Worm (Caenorhabditis elegans) whole organism, L3 larva: ENCODE results near the gene ceh-60.

Experiments used
- R02D3.7 ChIP-seq: fragments of 150-350 bp; optimal IDR thresholded peaks from 2 replicates; lab custom pipeline; 2014; ENCODE audit warnings: missing biosample characterization, missing genetic modification characterization
- ZK546.5 ChIP-seq: sonication (generic microtip); optimal IDR thresholded peaks from 2 replicates; lab custom pipeline; 2017; ENCODE audit warnings: missing biosample characterization, missing genetic modification characterization
- aly-2 ChIP-seq: fragments of 150-350 bp; optimal IDR thresholded peaks from 2 replicates; lab custom pipeline; 2014; ENCODE audit warnings: missing biosample characterization, missing genetic modification characterization
- ama-1 ChIP-seq: fragments of 150-350 bp; optimal IDR thresholded peaks from 2 replicates; lab custom pipeline; 2018
- ceh-16 ChIP-seq: sonication (generic microtip); optimal IDR thresholded peaks from 2 replicates; lab custom pipeline; 2017; ENCODE audit warnings: missing biosample characterization, missing genetic modification characterization
- ceh-28 ChIP-seq: fragments of 150-350 bp; optimal IDR thresholded peaks from 2 replicates; lab custom pipeline; 2014; ENCODE audit warnings: missing biosample characterization, missing genetic modification reagents, missing genetic modification characterization
- ceh-82 ChIP-seq: fragments of 150-350 bp; optimal IDR thresholded peaks from 2 replicates; lab custom pipeline; 2014; ENCODE audit warnings: missing biosample characterization, missing genetic modification characterization
- ceh-9 ChIP-seq: sonication (generic microtip); optimal IDR thresholded peaks from 2 replicates; lab custom pipeline; 2018; ENCODE audit warnings: missing biosample characterization, missing genetic modification characterization
- egl-27 ChIP-seq: sonication (generic microtip); optimal IDR thresholded peaks from 4 replicates; lab custom pipeline; 2017; ENCODE audit warnings: missing biosample characterization, missing genetic modification reagents, missing genetic modification characterization
- egl-5 ChIP-seq: fragments of 150-350 bp; optimal IDR thresholded peaks from 2 replicates; lab custom pipeline; 2017; ENCODE audit warnings: missing biosample characterization, missing genetic modification reagents, missing genetic modification characterization, inconsistent platforms
- elt-1 ChIP-seq: fragments of 150-350 bp; optimal IDR thresholded peaks from 2 replicates; lab custom pipeline; 2014; ENCODE audit warnings: missing biosample characterization, missing genetic modification characterization
- elt-2 ChIP-seq: sonication (generic microtip); optimal IDR thresholded peaks from 2 replicates; lab custom pipeline; 2016; ENCODE audit warnings: missing genetic modification reagents, mild to moderate bottlenecking, missing genetic modification characterization, missing compliant biosample characterization
- elt-3 ChIP-seq, 3 experiments: fragments of 150-350 bp in 1 of 3; sonication (generic microtip) in 2 of 3; optimal IDR thresholded peaks; 2 replicates in 2 of 3; 4 replicates in 1 of 3; lab custom pipeline; 2014 to 2017; ENCODE audit warnings: missing biosample characterization in 3 of 3, missing genetic modification characterization in 3 of 3
- fkh-10 ChIP-seq: sonication (generic microtip); optimal IDR thresholded peaks from 2 replicates; lab custom pipeline; 2017; ENCODE audit warnings: missing biosample characterization, missing genetic modification reagents, missing genetic modification characterization
- fkh-2 ChIP-seq: fragments of 150-350 bp; optimal IDR thresholded peaks from 2 replicates; lab custom pipeline; 2014; ENCODE audit warnings: missing biosample characterization, missing genetic modification reagents, missing genetic modification characterization
- hmg-11 ChIP-seq: sonication (generic microtip); optimal IDR thresholded peaks from 2 replicates; lab custom pipeline; 2016; ENCODE audit warnings: missing genetic modification characterization, missing compliant biosample characterization
- jun-1 ChIP-seq: fragments of 150-350 bp; optimal IDR thresholded peaks from 2 replicates; lab custom pipeline; 2014; ENCODE audit warnings: missing biosample characterization, missing genetic modification reagents, missing genetic modification characterization
- lin-15B ChIP-seq: fragments of 150-350 bp; optimal IDR thresholded peaks from 2 replicates; lab custom pipeline; 2014; ENCODE audit warnings: missing biosample characterization, missing genetic modification characterization
- lin-39 ChIP-seq: fragments of 150-350 bp; optimal IDR thresholded peaks from 2 replicates; lab custom pipeline; 2018; ENCODE audit warnings: missing biosample characterization, missing genetic modification reagents, missing genetic modification characterization
- mml-1 ChIP-seq: fragments of 150-350 bp; sonication (generic microtip); optimal IDR thresholded peaks from 3 replicates; lab custom pipeline; 2014; ENCODE audit warnings: missing biosample characterization, missing genetic modification characterization
- nfya-1 ChIP-seq: sonication (generic microtip); optimal IDR thresholded peaks from 2 replicates; lab custom pipeline; 2017; ENCODE audit warnings: missing genetic modification characterization, mild to moderate bottlenecking, missing compliant biosample characterization, antibody characterized with exemption, moderate library complexity; ENCODE audit not compliant: insufficient read depth
- nhr-23 ChIP-seq: fragments of 150-350 bp; optimal IDR thresholded peaks from 2 replicates; lab custom pipeline; 2014; ENCODE audit warnings: missing biosample characterization, missing genetic modification reagents, missing genetic modification characterization
- nhr-237 ChIP-seq: fragments of 150-350 bp; optimal IDR thresholded peaks from 2 replicates; lab custom pipeline; 2014; ENCODE audit warnings: missing biosample characterization, missing genetic modification characterization
- nhr-25 ChIP-seq: sonication (generic microtip); optimal IDR thresholded peaks from 2 replicates; lab custom pipeline; 2017; ENCODE audit warnings: missing biosample characterization, missing genetic modification characterization
- nhr-67 ChIP-seq: fragments of 150-350 bp; optimal IDR thresholded peaks from 2 replicates; lab custom pipeline; 2014; ENCODE audit warnings: missing biosample characterization, missing genetic modification characterization
- nhr-76 ChIP-seq: fragments of 150-350 bp; sonication (generic microtip); optimal IDR thresholded peaks from 5 replicates; lab custom pipeline; 2014; ENCODE audit warnings: missing biosample characterization, missing genetic modification characterization
- nhr-77 ChIP-seq: fragments of 150-350 bp; optimal IDR thresholded peaks from 2 replicates; lab custom pipeline; 2014; ENCODE audit warnings: missing biosample characterization, missing genetic modification characterization
- pha-4 ChIP-seq: fragments of 150-350 bp; optimal IDR thresholded peaks from 2 replicates; lab custom pipeline; 2014; ENCODE audit warnings: missing biosample characterization, missing genetic modification reagents, missing genetic modification characterization
- pqm-1 ChIP-seq: fragments of 150-350 bp; optimal IDR thresholded peaks from 2 replicates; lab custom pipeline; 2017; ENCODE audit warnings: missing biosample characterization, missing genetic modification characterization, inconsistent platforms
- sea-2 ChIP-seq: fragments of 150-350 bp; sonication (generic microtip); optimal IDR thresholded peaks from 4 replicates; lab custom pipeline; 2014; ENCODE audit warnings: missing biosample characterization, missing genetic modification reagents, missing genetic modification characterization
- skn-1 ChIP-seq: fragments of 150-350 bp; optimal IDR thresholded peaks from 2 replicates; lab custom pipeline; 2014; ENCODE audit warnings: missing biosample characterization, missing genetic modification characterization
- snpc-4 ChIP-seq: fragments of 150-350 bp; optimal IDR thresholded peaks from 2 replicates; lab custom pipeline; 2014; ENCODE audit warnings: missing biosample characterization, missing genetic modification characterization
- unc-39 ChIP-seq: sonication (generic microtip); optimal IDR thresholded peaks from 4 replicates; lab custom pipeline; 2017; ENCODE audit warnings: missing biosample characterization, missing genetic modification characterization
- unc-62 ChIP-seq: fragments of 150-350 bp; sonication (generic microtip); optimal IDR thresholded peaks from 4 replicates; lab custom pipeline; 2014; ENCODE audit warnings: missing biosample characterization, missing genetic modification reagents, missing genetic modification characterization
- zag-1 ChIP-seq: fragments of 150-350 bp; optimal IDR thresholded peaks from 2 replicates; lab custom pipeline; 2014; ENCODE audit warnings: missing biosample characterization, missing genetic modification characterization
- ztf-11 ChIP-seq: fragments of 150-350 bp; optimal IDR thresholded peaks from 2 replicates; lab custom pipeline; 2014; ENCODE audit warnings: missing biosample characterization, missing genetic modification characterization
- ztf-4 ChIP-seq: fragments of 150-350 bp; optimal IDR thresholded peaks from 2 replicates; lab custom pipeline; 2014; ENCODE audit warnings: missing biosample characterization, missing genetic modification characterization

Gene ceh-60

ce11 chrX:6551073-6551652, 21.2 kb upstream of the ceh-60 start:
- TF ChIP-seq unc-62 (GFP tag; lab: Kevin White, UChicago) (no peak), nhr-23 (peak; percentile 20), nhr-76 (tag; lab: Kevin White, UChicago) (no peak), nhr-25 (peak; percentile 52), ztf-4 (tag; lab: Kevin White, UChicago) (no peak), ceh-28 (no peak), pha-4 (tag; lab: Kevin White, UChicago) (peak; percentile 9), zag-1 (tag; lab: Kevin White, UChicago) (no peak), nfya-1 (tag; lab: Kevin White, UChicago) (peak; percentile 16), egl-5 (tag; lab: Kevin White, UChicago) (peak; percentile 71), lin-39 (tag; lab: Kevin White, UChicago) (no peak), hmg-11 (peak; percentile 36), nhr-67 (tag; lab: Kevin White, UChicago) (no peak), egl-27 (tag; lab: Kevin White, UChicago) (no peak)

- TF ChIP-seq ceh-9 (tag; lab: Kevin White, UChicago) (no peak), elt-2 (no peak), egl-5 (tag; lab: Kevin White, UChicago) (no peak), nhr-237 (tag; lab: Kevin White, UChicago) (no peak), nhr-23 (no peak), mml-1 (tag; lab: Kevin White, UChicago) (no peak), hmg-11 (no peak), aly-2 (tag; lab: Kevin White, UChicago) (no peak), unc-62 (GFP tag; lab: Kevin White, UChicago) (no peak), nhr-77 (tag; lab: Kevin White, UChicago) (no peak), elt-3 (tag; optimal IDR thresholded peaks at IDR 0.05; lab: Kevin White, UChicago) (no peak), ceh-28 (no peak), fkh-10 (no peak), ceh-82 (tag; lab: Kevin White, UChicago) (no peak)
These were observed 13.7 kb upstream of the ceh-60 start for ce11 chrX:6543665-6544064.

ce11 chrX:6542692-6543091, 12.7 kb upstream of the ceh-60 start, which contains the start of gene T14E8.2:
T14E8.2 (plus strand) TSS chrX:6542992.
- TF ChIP-seq lin-15B, result no peak
- no peak for TF ChIP-seq nhr-77 (tag; lab: Kevin White, UChicago)
- TF ChIP-seq ama-1 (lab: Kevin White, UChicago), result no peak
- TF ChIP-seq ztf-4 (tag; lab: Kevin White, UChicago), result no peak
- no peak for TF ChIP-seq unc-39
- TF ChIP-seq elt-1 (tag; lab: Kevin White, UChicago), result no peak
- TF ChIP-seq snpc-4, result no peak
- TF ChIP-seq R02D3.7 (tag; lab: Kevin White, UChicago), result no peak

ce11 chrX:6538068-6538467, 8.1 kb upstream of the ceh-60 start:
- peak; percentile 23 for TF ChIP-seq jun-1 (tag; lab: Kevin White, UChicago)
- peak; percentile 72 for TF ChIP-seq pqm-1 (tag; lab: Kevin White, UChicago)
- TF ChIP-seq R02D3.7 (tag; lab: Kevin White, UChicago), result no peak
- TF ChIP-seq elt-2, result peak; percentile 88
- no peak for TF ChIP-seq sea-2 (GFP tag; lab: Kevin White, UChicago)

- TF ChIP-seq ztf-11 (tag; lab: Kevin White, UChicago), result no peak
- TF ChIP-seq elt-2, result peak; percentile 90
- no peak for TF ChIP-seq mml-1 (tag; lab: Kevin White, UChicago)
- TF ChIP-seq pha-4 (tag; lab: Kevin White, UChicago), result no peak
- no peak for TF ChIP-seq ZK546.5 (tag; lab: Kevin White, UChicago)
- TF ChIP-seq aly-2 (tag; lab: Kevin White, UChicago), result no peak
- no peak for TF ChIP-seq ceh-28
- TF ChIP-seq ama-1 (lab: Kevin White, UChicago), result no peak
- no peak for TF ChIP-seq nhr-77 (tag; lab: Kevin White, UChicago)
- no peak for TF ChIP-seq fkh-2
- TF ChIP-seq pqm-1 (tag; lab: Kevin White, UChicago), result peak; percentile 73
- no peak for TF ChIP-seq ztf-4 (tag; lab: Kevin White, UChicago)
- no peak for TF ChIP-seq skn-1 (tag; lab: Kevin White, UChicago)
- no peak for TF ChIP-seq elt-3 (tag; optimal IDR thresholded peaks at IDR 0.05; lab: Kevin White, UChicago)
- no peak for TF ChIP-seq ceh-16
- no peak for TF ChIP-seq sea-2 (GFP tag; lab: Kevin White, UChicago)
- no peak for TF ChIP-seq nhr-67 (tag; lab: Kevin White, UChicago)
- no peak for TF ChIP-seq lin-39 (tag; lab: Kevin White, UChicago)
These were observed 6.8 kb upstream of the ceh-60 start, which contains the start of gene ilys-5 for ce11 chrX:6536701-6537279. ilys-5 (minus strand) TSS chrX:6536840.
